Worm (Caenorhabditis elegans) whole organism, mixed stage, embryonic: ENCODE results near the gene trpp-9.

ENCODE experiments used
- M03D4.4 ChIP-seq: sonication (generic microtip); optimal IDR thresholded peaks from 2 replicates; lab custom pipeline; 2017; ENCODE audit warnings: mild to moderate bottlenecking, missing genetic modification characterization, missing compliant biosample characterization
- bed-3 ChIP-seq: fragments of 200-800 bp; sonication (Bioruptor generic); optimal IDR thresholded peaks from 3 replicates; lab custom pipeline; 2018; ENCODE audit warnings: mild to moderate bottlenecking, missing genetic modification characterization, moderate library complexity, missing compliant biosample characterization
- ceh-39 ChIP-seq: fragments of 150-350 bp; optimal IDR thresholded peaks from 2 replicates; lab custom pipeline; 2014; ENCODE audit warnings: missing biosample characterization, missing genetic modification characterization
- ceh-83 ChIP-seq: fragments of 200-800 bp; sonication (Bioruptor generic); optimal IDR thresholded peaks from 2 replicates; lab custom pipeline; 2018; ENCODE audit warnings: mild to moderate bottlenecking, missing genetic modification characterization, missing compliant biosample characterization
- ces-1 ChIP-seq: fragments of 150-350 bp; optimal IDR thresholded peaks from 2 replicates; lab custom pipeline; 2014; ENCODE audit warnings: missing biosample characterization, missing genetic modification reagents, missing genetic modification characterization
- drap-1 ChIP-seq: fragments of 200-800 bp; sonication (Bioruptor generic); optimal IDR thresholded peaks from 3 replicates; lab custom pipeline; 2018; ENCODE audit warnings: mild to moderate bottlenecking, missing genetic modification characterization, missing compliant biosample characterization
- elt-1 ChIP-seq: sonication (generic microtip); optimal IDR thresholded peaks from 2 replicates; lab custom pipeline; 2017; ENCODE audit warnings: missing genetic modification characterization, mild to moderate bottlenecking, missing compliant biosample characterization, antibody characterized with exemption, moderate library complexity, borderline replicate concordance; ENCODE audit not compliant: insufficient read depth
- elt-3 ChIP-seq: fragments of 150-350 bp; optimal IDR thresholded peaks from 2 replicates; lab custom pipeline; 2014; ENCODE audit warnings: missing biosample characterization, missing genetic modification characterization
- flh-1 ChIP-seq: fragments of 200-800 bp; sonication (Bioruptor generic); optimal IDR thresholded peaks from 2 replicates; lab custom pipeline; 2018; ENCODE audit warnings: mild to moderate bottlenecking, missing genetic modification characterization, moderate library complexity, missing compliant biosample characterization
- ham-2 ChIP-seq: fragments of 200-800 bp; sonication (Bioruptor generic); optimal IDR thresholded peaks from 2 replicates; lab custom pipeline; 2018; ENCODE audit warnings: mild to moderate bottlenecking, missing genetic modification characterization, missing compliant biosample characterization
- hlh-1 ChIP-seq: fragments of 150-350 bp; optimal IDR thresholded peaks from 2 replicates; lab custom pipeline; 2014; ENCODE audit warnings: missing biosample characterization, missing genetic modification reagents, missing genetic modification characterization
- lin-13 ChIP-seq: fragments of 150-350 bp; optimal IDR thresholded peaks from 2 replicates; lab custom pipeline; 2014; ENCODE audit warnings: missing biosample characterization, missing genetic modification characterization
- lin-32 ChIP-seq: fragments of 200-800 bp; sonication (Bioruptor generic); optimal IDR thresholded peaks from 2 replicates; lab custom pipeline; 2018; ENCODE audit warnings: mild to moderate bottlenecking, missing genetic modification characterization, missing compliant biosample characterization
- mab-5 ChIP-seq: fragments of 150-350 bp; optimal IDR thresholded peaks from 2 replicates; lab custom pipeline; 2014; ENCODE audit warnings: missing biosample characterization, missing genetic modification characterization
- nhr-12 ChIP-seq: fragments of 150-350 bp; optimal IDR thresholded peaks from 2 replicates; lab custom pipeline; 2014; ENCODE audit warnings: missing biosample characterization, missing genetic modification characterization
- nhr-2 ChIP-seq: fragments of 150-350 bp; optimal IDR thresholded peaks from 2 replicates; lab custom pipeline; 2014; ENCODE audit warnings: missing biosample characterization, missing genetic modification characterization
- nhr-237 ChIP-seq: fragments of 150-350 bp; optimal IDR thresholded peaks from 2 replicates; lab custom pipeline; 2014; ENCODE audit warnings: missing biosample characterization, missing genetic modification characterization
- nhr-76 ChIP-seq: sonication (generic microtip); optimal IDR thresholded peaks from 2 replicates; lab custom pipeline; 2017; ENCODE audit warnings: missing biosample characterization, missing genetic modification characterization
- tbx-8 ChIP-seq: fragments of 200-800 bp; sonication (Bioruptor generic); optimal IDR thresholded peaks from 2 replicates; lab custom pipeline; 2018; ENCODE audit warnings: mild to moderate bottlenecking, missing genetic modification characterization, moderate library complexity, missing compliant biosample characterization
- unc-120 ChIP-seq: sonication (generic microtip); optimal IDR thresholded peaks from 2 replicates; lab custom pipeline; 2017; ENCODE audit warnings: missing genetic modification characterization, missing compliant biosample characterization; ENCODE audit not compliant: poor library complexity, severe bottlenecking
- unc-39 ChIP-seq: fragments of 150-350 bp; optimal IDR thresholded peaks from 2 replicates; lab custom pipeline; 2014; ENCODE audit warnings: missing biosample characterization, missing genetic modification characterization
- unc-62 ChIP-seq: fragments of 150-350 bp; optimal IDR thresholded peaks from 2 replicates; lab custom pipeline; 2014; ENCODE audit warnings: missing biosample characterization, missing genetic modification reagents, missing genetic modification characterization
- zip-8 ChIP-seq: fragments of 150-350 bp; optimal IDR thresholded peaks from 2 replicates; lab custom pipeline; 2014; ENCODE audit warnings: missing biosample characterization, missing genetic modification characterization

Gene trpp-9

ce11 chrX:11546445-11547275 lies 17.1 kb upstream of the trpp-9 start, which contains the start of gene selt-1.1 (continued):
- TF ChIP-seq nhr-237 (tag; lab: Kevin White, UChicago), result peak; percentile 13
- no peak for TF ChIP-seq flh-1 (GFP tag; lab: Kevin White, UChicago)
- no peak for TF ChIP-seq unc-39
- TF ChIP-seq nhr-2 (tag; lab: Kevin White, UChicago), result peak; percentile 57
- no peak for TF ChIP-seq M03D4.4 (tag; lab: Kevin White, UChicago)
- TF ChIP-seq zip-8 (tag; lab: Kevin White, UChicago), result no peak

DNA sequence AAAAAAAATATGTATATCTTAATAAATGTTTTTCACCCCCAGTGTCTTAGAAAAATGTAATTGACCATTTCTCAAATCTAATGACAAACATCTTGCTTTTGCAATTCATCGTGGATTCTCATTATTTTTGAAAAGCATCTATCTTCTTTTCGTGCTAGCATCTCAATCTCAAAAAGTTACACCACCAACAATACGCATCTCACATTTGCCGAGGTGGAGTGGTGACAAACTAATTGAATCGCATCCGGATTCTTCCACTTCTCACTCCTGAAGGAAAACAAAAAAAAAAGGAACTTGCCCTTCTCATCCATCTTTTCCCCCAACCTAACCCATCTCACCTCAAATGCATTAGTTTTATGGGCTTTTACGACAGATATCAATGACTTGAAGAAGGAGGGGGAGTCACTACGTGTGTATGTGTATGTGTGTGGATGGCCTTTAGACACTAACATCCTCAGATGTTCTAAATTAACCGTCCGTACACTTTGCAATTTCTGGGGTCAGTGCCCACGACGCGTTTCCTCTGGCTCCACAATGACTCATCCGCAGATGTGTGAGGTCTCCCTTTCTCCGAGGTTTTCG lies 16.2 kb upstream of the trpp-9 start:
- TF ChIP-seq mab-5 (tag; lab: Kevin White, UChicago) (no peak), unc-62 (GFP tag; lab: Kevin White, UChicago) (peak; percentile 40), lin-32 (GFP tag; lab: Kevin White, UChicago) (no peak), bed-3 (no peak), unc-120 (tag; lab: Kevin White, UChicago) (no peak), nhr-2 (tag; lab: Kevin White, UChicago) (no peak)

DNA sequence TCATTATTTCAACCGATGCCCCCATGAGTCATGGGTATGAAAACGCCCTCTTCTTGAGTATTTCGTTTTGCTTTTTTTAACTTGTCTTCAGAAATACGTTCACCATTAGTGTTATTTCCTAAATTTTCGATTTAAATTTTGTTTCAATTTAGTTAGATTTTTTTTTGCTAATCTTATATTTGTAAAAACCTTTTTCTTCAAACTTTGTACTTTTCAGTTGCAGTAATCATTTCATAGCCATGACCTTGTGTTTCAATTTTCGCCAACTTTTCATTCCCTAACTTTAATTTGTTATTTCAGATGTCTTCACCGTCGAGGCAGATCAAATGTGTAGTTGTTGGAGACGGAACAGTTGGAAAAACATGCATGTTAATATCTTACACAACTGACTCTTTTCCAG lies 15.4 kb upstream of the trpp-9 start, which contains the start of gene mig-2:
TSS of gene mig-2 (plus strand) at position 301 of the 400 bp plus-strand sequence.
- TF ChIP-seq elt-3 (tag; lab: Kevin White, UChicago) (no peak), hlh-1 (no peak), tbx-8 (GFP tag; lab: Kevin White, UChicago) (no peak), ham-2 (no peak)
- TF ChIP-seq, all 35 proteins: peak for 0

DNA sequence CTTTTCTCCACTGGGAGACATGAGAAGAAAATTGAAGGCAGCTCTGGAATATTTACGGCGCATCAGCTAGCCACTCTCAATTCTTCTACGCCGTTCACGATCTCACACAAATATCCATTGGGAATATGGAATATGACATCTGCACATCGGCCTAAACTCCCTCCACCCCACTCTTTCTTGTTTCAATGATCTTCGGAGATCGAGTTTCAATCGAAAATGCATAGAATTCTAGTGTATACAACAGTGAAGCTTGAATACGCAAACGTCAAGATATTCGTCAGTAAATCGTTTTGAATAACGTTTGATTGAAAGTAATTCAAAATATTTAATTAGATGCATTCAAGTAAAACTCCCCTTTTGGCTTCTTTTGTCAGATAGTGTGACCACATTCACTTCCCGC lies 11.9 kb upstream of the trpp-9 start:
- TF ChIP-seq ham-2, result no peak
- no peak for TF ChIP-seq lin-32 (GFP tag; lab: Kevin White, UChicago)
- no peak for TF ChIP-seq hlh-1
- TF ChIP-seq ceh-39, result no peak
- no peak for TF ChIP-seq elt-1 (tag; lab: Kevin White, UChicago)
- no peak for TF ChIP-seq lin-13
- TF ChIP-seq ceh-83, result no peak
- TF ChIP-seq tbx-8 (GFP tag; lab: Kevin White, UChicago), result no peak
- TF ChIP-seq unc-62 (GFP tag; lab: Kevin White, UChicago), result no peak
- no peak for TF ChIP-seq drap-1
- no peak for TF ChIP-seq nhr-76 (tag; lab: Kevin White, UChicago)
- no peak for TF ChIP-seq bed-3
- no peak for TF ChIP-seq nhr-237 (tag; lab: Kevin White, UChicago)
- TF ChIP-seq nhr-12, result no peak
- TF ChIP-seq nhr-2 (tag; lab: Kevin White, UChicago), result no peak
- no peak for TF ChIP-seq ces-1 (GFP tag; lab: Kevin White, UChicago)

- TF ChIP-seq ces-1 (GFP tag; lab: Kevin White, UChicago), result peak; percentile 80
- no peak for TF ChIP-seq elt-3 (tag; lab: Kevin White, UChicago)
Observed at ce11 chrX:11552879-11553278, 10.8 kb upstream of the trpp-9 start.

- peak; percentile 69 for TF ChIP-seq ces-1 (GFP tag; lab: Kevin White, UChicago)
- TF ChIP-seq flh-1 (GFP tag; lab: Kevin White, UChicago), result no peak
Observed at ce11 chrX:11554522-11554921, 9.2 kb upstream of the trpp-9 start.

DNA sequence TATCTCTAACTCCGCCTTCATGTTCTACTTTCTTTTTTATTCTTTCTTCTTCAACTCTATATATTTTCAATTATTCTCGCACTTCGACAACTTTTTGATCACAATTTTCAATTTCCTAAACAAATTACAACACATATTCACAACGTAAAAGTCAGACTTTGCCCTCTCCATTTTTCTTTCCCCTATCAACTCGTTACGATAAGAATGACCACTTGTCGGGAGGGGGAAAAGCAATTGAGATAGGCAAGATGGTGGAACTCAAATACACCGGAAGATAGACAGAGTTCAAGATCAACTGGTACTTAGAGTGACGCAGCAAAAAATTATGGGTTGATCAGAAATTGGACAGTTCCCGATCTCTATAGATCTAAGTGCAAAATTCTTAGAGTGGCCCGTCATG lies 8.7 kb upstream of the trpp-9 start:
- TF ChIP-seq flh-1 (GFP tag; lab: Kevin White, UChicago), result no peak
- no peak for TF ChIP-seq drap-1
